Worm (Caenorhabditis elegans) whole organism, L3 larva: Measurements from ENCODE around the gene rpt-6.

Source experiments
- ceh-82 ChIP-seq: fragments of 150-350 bp; optimal IDR thresholded peaks from 2 replicates; lab custom pipeline; 2014; ENCODE audit warnings: missing biosample characterization, missing genetic modification characterization
- elt-2 ChIP-seq: sonication (generic microtip); optimal IDR thresholded peaks from 2 replicates; lab custom pipeline; 2016; ENCODE audit warnings: missing genetic modification reagents, mild to moderate bottlenecking, missing genetic modification characterization, missing compliant biosample characterization
- fkh-10 ChIP-seq: sonication (generic microtip); optimal IDR thresholded peaks from 2 replicates; lab custom pipeline; 2017; ENCODE audit warnings: missing biosample characterization, missing genetic modification reagents, missing genetic modification characterization
- jun-1 ChIP-seq: fragments of 150-350 bp; optimal IDR thresholded peaks from 2 replicates; lab custom pipeline; 2014; ENCODE audit warnings: missing biosample characterization, missing genetic modification reagents, missing genetic modification characterization
- nhr-237 ChIP-seq: fragments of 150-350 bp; optimal IDR thresholded peaks from 2 replicates; lab custom pipeline; 2014; ENCODE audit warnings: missing biosample characterization, missing genetic modification characterization
- nhr-77 ChIP-seq: fragments of 150-350 bp; optimal IDR thresholded peaks from 2 replicates; lab custom pipeline; 2014; ENCODE audit warnings: missing biosample characterization, missing genetic modification characterization
- pha-4 ChIP-seq: fragments of 150-350 bp; optimal IDR thresholded peaks from 2 replicates; lab custom pipeline; 2014; ENCODE audit warnings: missing biosample characterization, missing genetic modification reagents, missing genetic modification characterization
- zag-1 ChIP-seq: fragments of 150-350 bp; optimal IDR thresholded peaks from 2 replicates; lab custom pipeline; 2014; ENCODE audit warnings: missing biosample characterization, missing genetic modification characterization

- TF ChIP-seq elt-2 (tag; lab: Kevin White, UChicago), result no peak
- TF ChIP-seq jun-1 (tag; lab: Kevin White, UChicago), result no peak
- no peak for TF ChIP-seq pha-4
- no peak for TF ChIP-seq fkh-10 (GFP tag; lab: Kevin White, UChicago)
- TF ChIP-seq zag-1 (tag; lab: Kevin White, UChicago), result no peak
- no peak for TF ChIP-seq ceh-82 (tag; lab: Kevin White, UChicago)
- TF ChIP-seq nhr-77 (tag; lab: Kevin White, UChicago), result no peak
- no peak for TF ChIP-seq nhr-237
Observed at ce11 chrIII:12349027-12349426, 21.2 kb upstream of the rpt-6 start.
